Worm (Caenorhabditis elegans): ENCODE data around the gene C50D2.7.

DNA sequence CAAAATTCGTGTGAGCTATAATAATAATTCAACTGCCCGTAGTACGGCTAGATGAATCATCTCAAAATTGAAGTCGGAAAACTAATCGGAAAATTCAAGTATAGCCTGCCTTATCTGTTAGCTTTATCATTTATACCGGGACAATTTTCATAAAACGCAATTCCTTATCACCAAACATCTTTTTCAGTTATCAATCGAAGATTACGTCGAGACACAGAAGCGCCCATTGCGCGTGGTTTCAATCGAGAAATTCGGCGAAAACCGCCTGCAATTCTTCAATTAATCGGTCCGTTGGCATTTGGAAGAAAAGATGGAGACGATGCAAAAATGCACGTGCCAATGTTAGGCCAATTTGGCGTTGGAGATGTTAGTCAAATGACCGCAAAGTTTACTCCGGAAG lies 17.2 kb upstream of the C50D2.7 start:
- no peak for TF ChIP-seq hrde-1 (tag; optimal IDR thresholded peaks at IDR 0.05; ENCODE audit: borderline replicate concordance)
- TF ChIP-seq hmg-1.2 (GFP tag; IDR thresholded peaks at IDR 0.05), result no peak
- no peak for TF ChIP-seq sea-2 (GFP tag; IDR thresholded peaks at IDR 0.05)
- TF ChIP-seq T07F8.4 (tag; optimal IDR thresholded peaks at IDR 0.05), result no peak
- no peak for TF ChIP-seq pha-4 (tag; optimal IDR thresholded peaks at IDR 0.05)
- no peak for TF ChIP-seq K12H6.12 (tag; optimal IDR thresholded peaks at IDR 0.05)

Data from whole organism, young adult.